Worm (Caenorhabditis elegans): ENCODE measurements around the gene srj-9.

- no peak for TF ChIP-seq nhr-12 (tag; optimal IDR thresholded peaks at IDR 0.05)
- TF ChIP-seq mdl-1 (tag; optimal IDR thresholded peaks at IDR 0.05) = no peak
- TF ChIP-seq unc-55 (GFP tag; optimal IDR thresholded peaks at IDR 0.05) = no peak
- no peak for TF ChIP-seq ama-1 (optimal IDR thresholded peaks at IDR 0.05)
- TF ChIP-seq lsy-2 (tag; optimal IDR thresholded peaks at IDR 0.05) = no peak
- TF ChIP-seq nhr-237 (tag; optimal IDR thresholded peaks at IDR 0.05) = no peak
- TF ChIP-seq snpc-4 (tag; optimal IDR thresholded peaks at IDR 0.05) = no peak
- TF ChIP-seq alr-1 (tag; optimal IDR thresholded peaks at IDR 0.05) = no peak
- no peak for TF ChIP-seq nhr-10 (tag; optimal IDR thresholded peaks at IDR 0.05)
- no peak for TF ChIP-seq unc-39 (tag; optimal IDR thresholded peaks at IDR 0.05)
- TF ChIP-seq fos-1 (tag; optimal IDR thresholded peaks at IDR 0.05) = no peak
- no peak for TF ChIP-seq ceh-16 (tag; optimal IDR thresholded peaks at IDR 0.05)
- no peak for TF ChIP-seq ZK546.5 (tag; optimal IDR thresholded peaks at IDR 0.05)
Measured at ce11 chrV:3451646-3452045, 19.9 kb downstream of the srj-9 start.
